Worm (Caenorhabditis elegans): Measurements from ENCODE around the gene mlt-7.

DNA sequence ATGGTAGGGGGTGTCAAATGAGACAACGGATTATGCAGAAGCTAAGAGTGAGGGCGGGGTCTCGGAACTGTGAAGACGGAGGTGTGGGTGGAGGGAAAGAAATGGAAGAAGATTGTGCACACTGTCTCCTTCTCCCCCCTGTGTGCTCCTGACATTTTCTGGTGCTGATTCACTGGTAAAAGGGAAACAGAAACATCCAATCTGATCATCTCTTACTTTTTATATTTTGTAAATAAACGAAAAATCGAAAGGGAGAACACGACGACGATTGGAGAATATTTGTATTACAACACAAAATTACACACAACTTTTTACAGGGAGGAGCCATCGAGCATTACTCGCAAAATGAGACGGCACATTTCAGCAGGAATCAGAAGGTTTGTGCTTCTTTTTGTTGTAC is 9.5 kb upstream of the mlt-7 start, which contains the start of gene fkh-6:
- TF ChIP-seq ccch-3 (GFP tag; optimal IDR thresholded peaks at IDR 0.05): no peak
- no peak for TF ChIP-seq pha-4 (tag; optimal IDR thresholded peaks at IDR 0.05)
- no peak for TF ChIP-seq dox-1 (GFP tag; IDR thresholded peaks at IDR 0.05)
- no peak for TF ChIP-seq attf-5 (GFP tag; optimal IDR thresholded peaks at IDR 0.05)
- TF ChIP-seq C06A6.2 (GFP tag; conservative IDR thresholded peaks at IDR 0.05): no peak
- TF ChIP-seq nfya-2 (GFP tag; IDR thresholded peaks at IDR 0.05): no peak
- no peak for TF ChIP-seq sdz-38 (tag; optimal IDR thresholded peaks at IDR 0.05)
- no peak for TF ChIP-seq ceh-100 (GFP tag; IDR thresholded peaks at IDR 0.05)
- TF ChIP-seq atf-7 (tag; optimal IDR thresholded peaks at IDR 0.05): no peak
- no peak for TF ChIP-seq ZK185.1 (tag; optimal IDR thresholded peaks at IDR 0.05; ENCODE audit: poor library complexity, severe bottlenecking)

All from whole organism, young adult.